Worm (Caenorhabditis elegans): ENCODE measurements around the gene C50E3.5.

The C50E3.5 gene

ce11 chrV:7601443-7601842 is 13.6 kb downstream of the C50E3.5 start, which contains the start of gene scl-26:
TSS of gene scl-26 (minus strand) at chrV:7601543.
- no peak for TF ChIP-seq ztf-16 (tag; optimal IDR thresholded peaks at IDR 0.05)
- no peak for TF ChIP-seq ceh-45 (GFP tag; IDR thresholded peaks at IDR 0.05)
- TF ChIP-seq dve-1 (tag; optimal IDR thresholded peaks at IDR 0.05) = no peak
- TF ChIP-seq K09A11.1 (tag; optimal IDR thresholded peaks at IDR 0.05; ENCODE audit: insufficient read depth) = no peak
- no peak for TF ChIP-seq hlh-13 (GFP tag; optimal IDR thresholded peaks at IDR 0.05)
- TF ChIP-seq F13H6.1 (tag; optimal IDR thresholded peaks at IDR 0.05) = no peak
- TF ChIP-seq hlh-30 (tag; optimal IDR thresholded peaks at IDR 0.05; ENCODE audit: insufficient read depth) = no peak
- no peak for TF ChIP-seq pax-1 (tag; optimal IDR thresholded peaks at IDR 0.05)
- TF ChIP-seq ttx-3 (tag; optimal IDR thresholded peaks at IDR 0.05) = no peak

- TF ChIP-seq rnt-1 (tag; optimal IDR thresholded peaks at IDR 0.05) = no peak
- no peak for TF ChIP-seq hlh-13 (GFP tag; optimal IDR thresholded peaks at IDR 0.05)
- TF ChIP-seq K02D7.2 (tag; optimal IDR thresholded peaks at IDR 0.05) = no peak
- TF ChIP-seq K09A11.1 (tag; optimal IDR thresholded peaks at IDR 0.05; ENCODE audit: insufficient read depth) = no peak
- TF ChIP-seq ttx-3 (tag; optimal IDR thresholded peaks at IDR 0.05) = no peak
- no peak for TF ChIP-seq mec-3 (tag; optimal IDR thresholded peaks at IDR 0.05; ENCODE audit: borderline replicate concordance)
- TF ChIP-seq ztf-16 (tag; optimal IDR thresholded peaks at IDR 0.05) = no peak
- no peak for TF ChIP-seq hlh-6 (tag; optimal IDR thresholded peaks at IDR 0.05)
- no peak for TF ChIP-seq ceh-45 (GFP tag; IDR thresholded peaks at IDR 0.05)
- no peak for TF ChIP-seq ceh-24 (tag; optimal IDR thresholded peaks at IDR 0.05)
- TF ChIP-seq ama-1 (optimal IDR thresholded peaks at IDR 0.05) = no peak
- TF ChIP-seq F13H6.1 (tag; optimal IDR thresholded peaks at IDR 0.05) = no peak
- no peak for TF ChIP-seq pqm-1 (tag; optimal IDR thresholded peaks at IDR 0.05)
- TF ChIP-seq ref-2 (tag; optimal IDR thresholded peaks at IDR 0.05) = no peak
- no peak for TF ChIP-seq unc-55 (GFP tag; optimal IDR thresholded peaks at IDR 0.05)
- TF ChIP-seq pros-1 (tag; optimal IDR thresholded peaks at IDR 0.05) = no peak
Measured at ce11 chrV:7603404-7603803, 15.6 kb downstream of the C50E3.5 start, which contains the start of gene C50E3.11. TSS of gene C50E3.11 (minus strand) at chrV:7603486.

- TF ChIP-seq ceh-30 (tag; optimal IDR thresholded peaks at IDR 0.05) (no peak), syd-9 (tag; optimal IDR thresholded peaks at IDR 0.05) (no peak), ref-2 (tag; optimal IDR thresholded peaks at IDR 0.05) (no peak), unc-42 (tag; optimal IDR thresholded peaks at IDR 0.05) (no peak), K02D7.2 (tag; optimal IDR thresholded peaks at IDR 0.05) (no peak), C08G9.2 (tag; optimal IDR thresholded peaks at IDR 0.05) (no peak), sdc-2 (tag; optimal IDR thresholded peaks at IDR 0.05) (no peak), gmeb-2 (tag; optimal IDR thresholded peaks at IDR 0.05) (no peak), hlh-15 (tag; optimal IDR thresholded peaks at IDR 0.05) (no peak), lin-11 (tag; optimal IDR thresholded peaks at IDR 0.05) (no peak), pqm-1 (tag; optimal IDR thresholded peaks at IDR 0.05) (no peak), fkh-10 (GFP tag; optimal IDR thresholded peaks at IDR 0.05) (no peak), tbx-7 (tag; optimal IDR thresholded peaks at IDR 0.05) (no peak), ama-1 (optimal IDR thresholded peaks at IDR 0.05) (no peak), C38D4.7 (GFP tag; optimal IDR thresholded peaks at IDR 0.05) (no peak), mec-3 (tag; optimal IDR thresholded peaks at IDR 0.05; ENCODE audit: borderline replicate concordance) (no peak), nhr-232 (tag; optimal IDR thresholded peaks at IDR 0.05) (no peak), pros-1 (tag; optimal IDR thresholded peaks at IDR 0.05) (no peak), hlh-13 (GFP tag; optimal IDR thresholded peaks at IDR 0.05) (no peak), ceh-14 (tag; optimal IDR thresholded peaks at IDR 0.05) (no peak)
Measured at ce11 chrV:7604858-7605257, 17.1 kb downstream of the C50E3.5 start, which contains the start of gene clec-213. TSS of gene clec-213 (plus strand) at chrV:7605158.

- no peak for TF ChIP-seq unc-42 (tag; optimal IDR thresholded peaks at IDR 0.05)
- TF ChIP-seq ceh-48 (tag; optimal IDR thresholded peaks at IDR 0.05) = no peak
- no peak for TF ChIP-seq ceh-22 (tag; optimal IDR thresholded peaks at IDR 0.05)
- TF ChIP-seq dmd-4 (tag; optimal IDR thresholded peaks at IDR 0.05; ENCODE audit: borderline replicate concordance) = no peak
- no peak for TF ChIP-seq elt-2 (tag; optimal IDR thresholded peaks at IDR 0.05)
- no peak for TF ChIP-seq C08G9.2 (tag; optimal IDR thresholded peaks at IDR 0.05)
- TF ChIP-seq ets-4 (tag; optimal IDR thresholded peaks at IDR 0.05) = no peak
- no peak for TF ChIP-seq fkh-6 (tag; optimal IDR thresholded peaks at IDR 0.05)
Measured at ce11 chrV:7609698-7610420, 22.1 kb downstream of the C50E3.5 start, which contains the start of the genes folt-3 and clec-214. TSS of gene folt-3 (minus strand) at chrV:7609748. TSS of gene clec-214 (plus strand) at chrV:7610370.
